Fruit fly (Drosophila melanogaster) whole organism, wandering third instar larva: ENCODE measurements around the gene Dip-B.

Experiments used
- Dif ChIP-seq: fragments of 200-275, 200-300 bp; sonication (Bioruptor generic); optimal IDR thresholded peaks from 2 replicates; lab custom pipeline; 2018; ENCODE audit warnings: missing biosample characterization, missing genetic modification characterization; ENCODE audit not compliant: partially characterized antibody
- OdsH ChIP-seq: fragments of 200-800 bp; sonication (Bioruptor generic); optimal IDR thresholded peaks from 2 replicates; lab custom pipeline; 2016; ENCODE audit warnings: missing biosample characterization, mild to moderate bottlenecking, missing genetic modification characterization
- sage ChIP-seq: fragments of 200-800 bp; sonication (Bioruptor generic); optimal IDR thresholded peaks from 2 replicates; lab custom pipeline; 2016; ENCODE audit warnings: missing biosample characterization, mild to moderate bottlenecking, missing genetic modification characterization

DNA sequence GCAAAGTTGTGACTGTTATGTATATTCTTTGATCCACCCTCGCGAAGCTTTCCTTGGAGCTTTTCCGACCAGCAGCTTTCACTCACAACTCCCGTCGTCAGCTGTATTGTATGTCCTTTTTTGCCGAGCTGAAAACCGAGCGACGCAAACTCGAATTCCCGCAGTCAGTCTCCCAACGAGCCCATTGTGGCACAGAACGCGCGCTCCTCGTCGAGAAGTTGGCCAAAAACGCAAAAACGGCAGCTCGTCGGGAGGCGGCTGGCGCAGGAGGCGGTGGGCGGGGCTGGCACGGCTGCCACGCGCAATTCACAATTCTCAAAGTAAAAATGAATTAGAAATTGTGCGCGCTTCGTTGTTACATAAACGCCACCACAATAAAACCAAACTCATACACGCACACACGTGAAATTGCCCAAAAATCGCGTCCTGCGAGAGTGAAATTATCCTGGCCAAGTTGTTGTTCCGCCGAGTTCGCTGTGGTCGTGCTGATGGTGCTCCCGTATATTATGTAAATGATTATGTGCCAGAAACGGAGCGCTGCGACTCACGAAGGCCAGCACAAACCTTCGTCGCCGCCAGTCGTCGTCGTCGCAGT is 46.7 kb upstream of the Dip-B start:
- TF ChIP-seq sage (no peak), OdsH (GFP tag; lab: Kevin White, UChicago) (no peak), Dif (GFP tag; lab: Kevin White, UChicago) (no peak)
